Fruit fly (Drosophila melanogaster): ENCODE data around the gene Ace.
A peak's percentile ranks its signal among the peaks of the same experiment; 100 is the strongest.

Ace gene

DNA sequence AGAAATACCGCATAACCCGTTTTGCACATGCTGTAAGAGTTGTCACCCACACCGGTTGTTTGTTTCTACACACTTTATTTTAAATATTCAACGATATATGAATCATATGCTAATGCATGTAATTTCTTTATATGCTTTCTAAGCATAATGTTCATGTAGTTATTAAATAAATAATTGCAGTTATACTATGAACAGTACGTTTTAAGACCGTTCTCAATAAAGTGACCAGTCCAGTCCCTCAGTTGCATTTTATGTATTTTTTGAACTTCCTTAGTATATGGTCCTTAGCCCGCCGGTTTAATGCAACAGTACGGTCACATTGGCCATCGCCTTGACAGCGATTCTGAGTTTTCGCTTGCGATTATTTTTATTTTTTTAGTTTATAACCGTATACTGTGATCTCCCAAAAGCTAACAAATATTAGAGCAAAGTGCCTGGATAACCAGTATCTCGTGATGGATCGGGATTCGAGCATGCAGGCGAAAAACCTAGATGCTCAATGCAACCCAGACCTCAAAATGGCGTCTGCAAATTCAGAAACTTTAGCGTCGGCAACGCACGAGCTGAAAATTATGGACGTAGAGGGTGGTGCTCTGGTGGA, 4.8 kb upstream of the Ace start, which contains the start of gene Ravus (continued):
- TF ChIP-seq CG17829 (tag; optimal IDR thresholded peaks at IDR 0.05) = peak; percentile 58
- peak; percentile 51 for TF ChIP-seq bcd (GFP tag; optimal IDR thresholded peaks at IDR 0.05)
- peak; percentile 49 for TF ChIP-seq Bteb2 (GFP tag; optimal IDR thresholded peaks at IDR 0.05)
- no peak for TF ChIP-seq org-1 (GFP tag; optimal IDR thresholded peaks at IDR 0.05)
- peak; percentile 53 for TF ChIP-seq CG32532 (GFP tag; IDR thresholded peaks at IDR 0.05)
- no peak for TF ChIP-seq HLH4C (GFP tag; IDR thresholded peaks at IDR 0.05; ENCODE audit: partially characterized antibody)
- TF ChIP-seq Doc2 (GFP tag; IDR thresholded peaks at IDR 0.05) = no peak
- peak; percentile 55; the same call in 1 of the 2 replicates for TF ChIP-seq CG9215 (GFP tag; IDR thresholded peaks at IDR 0.05)
- no peak for TF ChIP-seq CG13894 (tag; optimal IDR thresholded peaks at IDR 0.05)
- no peak for TF ChIP-seq Elba2 (GFP tag; optimal IDR thresholded peaks at IDR 0.05)
- TF ChIP-seq CG7786 (GFP tag; optimal IDR thresholded peaks at IDR 0.05) = peak; percentile 7
- TF ChIP-seq Med (GFP tag) = peak; percentile 87
- no peak for TF ChIP-seq exex (tag; optimal IDR thresholded peaks at IDR 0.05)
- no peak for TF ChIP-seq CG14965 (GFP tag; optimal IDR thresholded peaks at IDR 0.05; ENCODE audit: borderline replicate concordance)
- peak; percentile 19 for TF ChIP-seq CG1792 (GFP tag; optimal IDR thresholded peaks at IDR 0.05)
- no peak for TF ChIP-seq CG15601 (tag; optimal IDR thresholded peaks at IDR 0.05)
- TF ChIP-seq CG9437 (GFP tag; optimal IDR thresholded peaks at IDR 0.05) = peak; percentile 34
- TF ChIP-seq CG11696 (GFP tag; IDR thresholded peaks at IDR 0.05) = no peak
- TF ChIP-seq CG8089 (GFP tag; optimal IDR thresholded peaks at IDR 0.05) = no peak
- no peak for TF ChIP-seq pb (GFP tag; optimal IDR thresholded peaks at IDR 0.05)
- peak; percentile 8 for TF ChIP-seq CG12942 (GFP tag; optimal IDR thresholded peaks at IDR 0.05)
- TF ChIP-seq otp (GFP tag; IDR thresholded peaks at IDR 0.05) = no peak
- TF ChIP-seq CG10959 (GFP tag; IDR thresholded peaks at IDR 0.05) = no peak
- TF ChIP-seq CG12299 (tag; optimal IDR thresholded peaks at IDR 0.05) = no peak
- TF ChIP-seq CG7745 (tag; optimal IDR thresholded peaks at IDR 0.05) = no peak
- no peak for TF ChIP-seq BtbVII (GFP tag; optimal IDR thresholded peaks at IDR 0.05)
- no peak for TF ChIP-seq hb (GFP tag; IDR thresholded peaks at IDR 0.05; ENCODE audit: partially characterized antibody)
- no peak for TF ChIP-seq CG6272 (GFP tag; IDR thresholded peaks at IDR 0.05)
- TF ChIP-seq Asciz (GFP tag; optimal IDR thresholded peaks at IDR 0.05) = no peak
- TF ChIP-seq E2f2 (GFP tag; IDR thresholded peaks at IDR 0.05) = peak; percentile 73
- peak; percentile 35 for TF ChIP-seq CG1602 (GFP tag; optimal IDR thresholded peaks at IDR 0.05)
- TF ChIP-seq CG3065 (GFP tag; optimal IDR thresholded peaks at IDR 0.05) = no peak
- no peak for TF ChIP-seq gem (tag; optimal IDR thresholded peaks at IDR 0.05)
- TF ChIP-seq Dad (GFP tag; optimal IDR thresholded peaks at IDR 0.05) = no peak
- no peak for TF ChIP-seq CG1603 (tag; optimal IDR thresholded peaks at IDR 0.05)
- no peak for TF ChIP-seq CG8359 (GFP tag; optimal IDR thresholded peaks at IDR 0.05; ENCODE audit: borderline replicate concordance)
- TF ChIP-seq CG11398 (GFP tag; optimal IDR thresholded peaks at IDR 0.05) = no peak
- TF ChIP-seq ac (GFP tag; optimal IDR thresholded peaks at IDR 0.05) = no peak
- no peak for TF ChIP-seq corto (GFP tag; optimal IDR thresholded peaks at IDR 0.05)
- TF ChIP-seq CG1529 (GFP tag; optimal IDR thresholded peaks at IDR 0.05) = no peak
- TF ChIP-seq bab2 (GFP tag; optimal IDR thresholded peaks at IDR 0.05) = peak; percentile 44
- peak; percentile 71 for TF ChIP-seq hkb (optimal IDR thresholded peaks at IDR 0.05)
- no peak for TF ChIP-seq hkb (GFP tag; IDR thresholded peaks at IDR 0.05)
- no peak for TF ChIP-seq Hey (tag; optimal IDR thresholded peaks at IDR 0.05)
- 0 out of 2 replicates have a peak, but pooled peaks have one; percentile 19 for TF ChIP-seq vvl (GFP tag; IDR thresholded peaks at IDR 0.05)
- no peak; the same call in 1 of the 3 replicates for TF ChIP-seq CG17361 (GFP tag; IDR thresholded peaks at IDR 0.05)
- peak; percentile 67 for TF ChIP-seq slbo (GFP tag; IDR thresholded peaks at IDR 0.05)
- TF ChIP-seq fd102C (GFP tag; optimal IDR thresholded peaks at IDR 0.05) = no peak
- 0 out of 4 replicates have a peak, but pooled peaks have one; percentile 15 for TF ChIP-seq Gug (GFP tag; IDR thresholded peaks at IDR 0.05)
- TF ChIP-seq CG12071 (GFP tag; optimal IDR thresholded peaks at IDR 0.05) = no peak
- TF ChIP-seq CG4617 (GFP tag; optimal IDR thresholded peaks at IDR 0.05; ENCODE audit: borderline replicate concordance) = peak; percentile 75
